Fruit fly (Drosophila melanogaster) whole organism, embryonic: ENCODE measurements around the gene da.

Experiments
- CG10147 ChIP-seq: fragments of 200-800 bp; sonication (Bioruptor generic); optimal IDR thresholded peaks from 2 replicates; lab custom pipeline; 2019; ENCODE audit warnings: missing biosample characterization, mild to moderate bottlenecking, missing genetic modification characterization, moderate library complexity
- CG10462 ChIP-seq: fragments of 200-800 bp; sonication (Bioruptor generic); optimal IDR thresholded peaks from 2 replicates; lab custom pipeline; 2016; ENCODE audit warnings: missing biosample characterization, missing genetic modification characterization
- CG10979 ChIP-seq: fragments of 200-800 bp; sonication (Bioruptor generic); optimal IDR thresholded peaks from 2 replicates; lab custom pipeline; 2018; ENCODE audit warnings: missing biosample characterization, mild to moderate bottlenecking, missing genetic modification characterization, moderate library complexity
- CG14050 ChIP-seq: fragments of 200-800 bp; sonication (Bioruptor generic); IDR thresholded peaks from 3 replicates; pipeline ENCODE4 v1.3.6; 2022; ENCODE audit warnings: missing biosample characterization, missing genetic modification characterization
- CG14710 ChIP-seq: fragments of 200-800 bp; sonication (Bioruptor generic); optimal IDR thresholded peaks from 3 replicates; lab custom pipeline; 2019; ENCODE audit warnings: missing biosample characterization, mild to moderate bottlenecking, missing genetic modification characterization, moderate library complexity
- CG1529 ChIP-seq: fragments of 200-800 bp; sonication (Bioruptor generic); optimal IDR thresholded peaks from 3 replicates; lab custom pipeline; 2018; ENCODE audit warnings: missing biosample characterization, missing genetic modification characterization
- CG1832 ChIP-seq: fragments of 200-800 bp; sonication (Bioruptor generic); optimal IDR thresholded peaks from 2 replicates; lab custom pipeline; 2017; ENCODE audit warnings: missing biosample characterization, mild to moderate bottlenecking, missing genetic modification characterization, inconsistent platforms
- CG32767 ChIP-seq: fragments of 200-800 bp; sonication (Bioruptor generic); IDR thresholded peaks from 2 replicates; pipeline ENCODE4 v1.3.6; 2022; ENCODE audit warnings: missing biosample characterization, missing genetic modification characterization
- CG42726 ChIP-seq: fragments of 200-800 bp; sonication (Bioruptor generic); IDR thresholded peaks from 2 replicates; pipeline ENCODE4 v1.3.6; 2022; ENCODE audit warnings: missing biosample characterization, missing genetic modification characterization; ENCODE audit not compliant: partially characterized antibody
- CG4730 ChIP-seq: fragments of 200-800 bp; sonication (Bioruptor generic); IDR thresholded peaks from 2 replicates; pipeline ENCODE4 v1.3.6; 2022; ENCODE audit warnings: missing biosample characterization, missing genetic modification characterization
- CG6813 ChIP-seq: fragments of 200-800 bp; sonication (Bioruptor generic); optimal IDR thresholded peaks from 2 replicates; lab custom pipeline; 2017; ENCODE audit warnings: missing biosample characterization, missing genetic modification characterization, mild to moderate bottlenecking, moderate library complexity, missing genetic modification reagents
- CG7963 ChIP-seq: fragments of 200-800 bp; sonication (Bioruptor generic); IDR thresholded peaks from 3 replicates; pipeline ENCODE4 v1.3.6; 2022; ENCODE audit warnings: missing biosample characterization, missing genetic modification characterization; ENCODE audit not compliant: partially characterized antibody
- CG8924 ChIP-seq: fragments of 200-800 bp; optimal IDR thresholded peaks from 3 replicates; lab custom pipeline; 2019; ENCODE audit warnings: missing biosample characterization, mild to moderate bottlenecking, missing genetic modification characterization, moderate library complexity
- CoRest ChIP-seq: fragments of 200-800 bp; sonication (Bioruptor generic); optimal IDR thresholded peaks from 3 replicates; lab custom pipeline; 2018; ENCODE audit warnings: missing biosample characterization, mild to moderate bottlenecking, missing genetic modification characterization, moderate library complexity
- Dp ChIP-seq: fragments of 200-800 bp; sonication (Bioruptor generic); optimal IDR thresholded peaks from 2 replicates; lab custom pipeline; 2018; ENCODE audit warnings: missing biosample characterization, mild to moderate bottlenecking, missing genetic modification characterization, moderate library complexity
- H15 ChIP-seq: fragments of 200-800 bp; sonication (Bioruptor generic); IDR thresholded peaks from 3 replicates; pipeline ENCODE4 v1.3.6; 2022; ENCODE audit warnings: missing biosample characterization, missing genetic modification characterization
- MESR4 ChIP-seq: fragments of 200-800 bp; sonication (Bioruptor generic); optimal IDR thresholded peaks from 2 replicates; lab custom pipeline; 2018; ENCODE audit warnings: missing biosample characterization, mild to moderate bottlenecking, missing genetic modification characterization, moderate library complexity
- Mes4 ChIP-seq: fragments of 200-800 bp; sonication (Bioruptor generic); optimal IDR thresholded peaks from 2 replicates; lab custom pipeline; 2016; ENCODE audit warnings: missing biosample characterization, missing genetic modification characterization
- Oli ChIP-seq: fragments of 200-800 bp; sonication (Bioruptor generic); optimal IDR thresholded peaks from 2 replicates; lab custom pipeline; 2018; ENCODE audit warnings: missing biosample characterization, mild to moderate bottlenecking, missing genetic modification characterization, moderate library complexity
- Opbp ChIP-seq: fragments of 200-800 bp; sonication (Bioruptor generic); IDR thresholded peaks from 3 replicates; pipeline ENCODE4 v1.3.6; 2022; ENCODE audit warnings: missing biosample characterization, missing genetic modification characterization; ENCODE audit not compliant: partially characterized antibody
- Pdp1 ChIP-seq, 2 experiments: fragments of 200-800 bp; sonication (Bioruptor generic); optimal IDR thresholded peaks; 3 replicates each; lab custom pipeline; 2016; ENCODE audit warnings: missing biosample characterization in 2 of 2, missing genetic modification characterization in 2 of 2, mild to moderate bottlenecking in 1 of 2, moderate library complexity in 1 of 2
- Xbp1 ChIP-seq: fragments of 200-800 bp; sonication (Bioruptor generic); optimal IDR thresholded peaks from 3 replicates; lab custom pipeline; 2016; ENCODE audit warnings: missing biosample characterization, mild to moderate bottlenecking, missing genetic modification characterization
- ash1 ChIP-seq: fragments of 200-800 bp; sonication (Bioruptor generic); optimal IDR thresholded peaks from 2 replicates; lab custom pipeline; 2018; ENCODE audit warnings: missing biosample characterization, mild to moderate bottlenecking, missing genetic modification characterization
- ato ChIP-seq: fragments of 200-800 bp; sonication (Bioruptor generic); IDR thresholded peaks from 2 replicates; pipeline ENCODE4 v1.3.6; 2022; ENCODE audit warnings: missing biosample characterization, missing genetic modification characterization; ENCODE audit not compliant: partially characterized antibody
- bbx ChIP-seq: fragments of 200-800 bp; sonication (Bioruptor generic); IDR thresholded peaks from 2 replicates; pipeline ENCODE4 v1.3.6; 2022; ENCODE audit warnings: missing biosample characterization, missing genetic modification characterization; ENCODE audit not compliant: partially characterized antibody
- bsh ChIP-seq, 2 experiments: fragments of 200-800 bp; sonication (Bioruptor generic); optimal IDR thresholded peaks; 2 replicates each; lab custom pipeline; 2017 to 2018; ENCODE audit warnings: mild to moderate bottlenecking in 2 of 2, missing biosample characterization in 2 of 2, missing genetic modification characterization in 2 of 2, moderate library complexity in 1 of 2
- cad ChIP-seq: fragments of >200 bp; optimal IDR thresholded peaks from 2 replicates; lab custom pipeline; 2017; ENCODE audit warnings: missing biosample characterization, missing genetic modification characterization
- caup ChIP-seq: fragments of 200-800 bp; sonication (Bioruptor generic); optimal IDR thresholded peaks from 3 replicates; lab custom pipeline; 2017; ENCODE audit warnings: missing biosample characterization, mild to moderate bottlenecking, missing genetic modification characterization, moderate library complexity; ENCODE audit not compliant: severe bottlenecking
- dan ChIP-seq: fragments of 200-800 bp; sonication (Bioruptor generic); IDR thresholded peaks from 2 replicates; pipeline ENCODE4 v1.3.6; 2022; ENCODE audit warnings: missing biosample characterization, missing genetic modification characterization
- dm ChIP-seq: fragments of 200-800 bp; sonication (Bioruptor generic); optimal IDR thresholded peaks from 3 replicates; lab custom pipeline; 2016; ENCODE audit warnings: missing biosample characterization, missing genetic modification characterization
- exex ChIP-seq: fragments of 200-800 bp; sonication (Bioruptor generic); optimal IDR thresholded peaks from 4 replicates; lab custom pipeline; 2018; ENCODE audit warnings: missing biosample characterization, mild to moderate bottlenecking, missing genetic modification characterization, moderate library complexity
- gsb ChIP-seq: fragments of 200-800 bp; sonication (Bioruptor generic); IDR thresholded peaks from 2 replicates; pipeline ENCODE4 v1.3.6; 2022; ENCODE audit warnings: missing biosample characterization, missing genetic modification characterization
- hb ChIP-seq: fragments of 200-800 bp; sonication (Bioruptor generic); IDR thresholded peaks from 3 replicates; pipeline ENCODE4 v1.3.6; 2022; ENCODE audit warnings: missing biosample characterization, missing genetic modification characterization; ENCODE audit not compliant: partially characterized antibody
- her ChIP-seq: fragments of 200-800 bp; sonication (Bioruptor generic); optimal IDR thresholded peaks from 2 replicates; lab custom pipeline; 2016; ENCODE audit warnings: missing biosample characterization, missing genetic modification characterization
- kah ChIP-seq: fragments of 200-800 bp; sonication (Bioruptor generic); optimal IDR thresholded peaks from 2 replicates; lab custom pipeline; 2018; ENCODE audit warnings: missing biosample characterization, mild to moderate bottlenecking, missing genetic modification characterization
- lab ChIP-seq: fragments of 200-800 bp; sonication (Bioruptor generic); optimal IDR thresholded peaks from 3 replicates; lab custom pipeline; 2017; ENCODE audit warnings: missing biosample characterization, missing genetic modification characterization, mild to moderate bottlenecking, moderate library complexity, missing genetic modification reagents
- lbe ChIP-seq: fragments of 200-800 bp; sonication (Bioruptor generic); optimal IDR thresholded peaks from 2 replicates; lab custom pipeline; 2016; ENCODE audit warnings: missing biosample characterization, mild to moderate bottlenecking, missing genetic modification characterization
- lilli ChIP-seq: fragments of 200-800 bp; sonication (Bioruptor generic); optimal IDR thresholded peaks from 3 replicates; lab custom pipeline; 2016; ENCODE audit warnings: missing biosample characterization, missing genetic modification characterization
- mld ChIP-seq: fragments of 200-800 bp; sonication (Bioruptor generic); IDR thresholded peaks from 3 replicates; pipeline ENCODE4 v1.3.6; 2022; ENCODE audit warnings: missing biosample characterization, missing genetic modification characterization; ENCODE audit not compliant: partially characterized antibody
- nmo ChIP-seq: fragments of 200-800 bp; sonication (Bioruptor generic); optimal IDR thresholded peaks from 2 replicates; lab custom pipeline; 2018; ENCODE audit warnings: missing biosample characterization, mild to moderate bottlenecking, missing genetic modification characterization, moderate library complexity
- odd ChIP-seq: fragments of 200-800 bp; sonication (Bioruptor generic); optimal IDR thresholded peaks from 2 replicates; lab custom pipeline; 2017; ENCODE audit warnings: missing biosample characterization, mild to moderate bottlenecking, missing genetic modification characterization
- pan ChIP-seq, 4 experiments: fragments of >200 bp in 3 of 4; fragments of 200-800 bp in 1 of 4; sonication (Bioruptor generic) in 1 of 4; optimal IDR thresholded peaks in 3 of 4; IDR thresholded peaks in 1 of 4; 2 replicates each; pipeline versions ENCODE4 v1.3.6 to Lab custom; 2017 to 2022; ENCODE audit warnings: missing biosample characterization in 2 of 4, missing genetic modification characterization in 2 of 4, mixed read lengths in 1 of 4
- peb ChIP-seq: fragments of 200-800 bp; sonication (Bioruptor generic); IDR thresholded peaks from 2 replicates; pipeline ENCODE4 v1.3.6; 2022; ENCODE audit warnings: missing biosample characterization, missing genetic modification characterization
- salm ChIP-seq: fragments of 200-800 bp; sonication (Bioruptor generic); optimal IDR thresholded peaks from 2 replicates; lab custom pipeline; 2018; ENCODE audit warnings: missing biosample characterization, mild to moderate bottlenecking, missing genetic modification characterization
- scrt ChIP-seq: fragments of 200-800 bp; sonication (Bioruptor generic); optimal IDR thresholded peaks from 2 replicates; lab custom pipeline; 2018; ENCODE audit warnings: missing biosample characterization, mild to moderate bottlenecking, missing genetic modification characterization, moderate library complexity
- sisA ChIP-seq: fragments of 200-800 bp; sonication (Bioruptor generic); IDR thresholded peaks from 2 replicates; pipeline ENCODE4 v1.3.6; 2022; ENCODE audit warnings: missing biosample characterization, missing genetic modification characterization
- slbo ChIP-seq: fragments of 200-800 bp; sonication (Bioruptor generic); IDR thresholded peaks from 2 replicates; pipeline ENCODE4 v1.3.6; 2022; ENCODE audit warnings: missing biosample characterization, missing genetic modification characterization
- sna ChIP-seq: fragments of 200-800 bp; sonication (Bioruptor generic); IDR thresholded peaks from 2 replicates; pipeline ENCODE4 v1.3.6; 2022; ENCODE audit warnings: missing biosample characterization, missing genetic modification characterization; ENCODE audit not compliant: partially characterized antibody
- stwl ChIP-seq: fragments of 200-800 bp; sonication (Bioruptor generic); optimal IDR thresholded peaks from 3 replicates; lab custom pipeline; 2018; ENCODE audit warnings: missing biosample characterization, mild to moderate bottlenecking, missing genetic modification characterization, moderate library complexity

Gene da

DNA sequence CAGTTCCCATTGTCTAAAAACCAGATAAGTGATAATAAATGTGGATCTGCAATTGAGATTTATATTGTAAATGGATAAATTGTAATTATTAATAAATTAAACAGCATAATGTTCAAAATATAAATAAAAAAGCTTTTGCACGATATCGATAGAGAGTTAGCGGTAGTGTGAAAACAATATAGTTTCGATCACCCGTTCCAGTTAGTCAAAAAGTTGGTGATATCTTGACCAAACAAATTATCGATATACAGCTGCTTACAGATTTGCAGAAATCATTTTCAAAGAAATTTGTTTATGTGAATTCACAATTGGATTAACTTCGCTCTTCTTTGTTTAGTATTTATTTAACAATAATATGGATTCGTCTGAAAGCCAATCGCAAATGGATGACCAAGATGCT lies 51.3 kb downstream of the da start, which contains the start of gene Nse4 (continued):
- TF ChIP-seq caup (GFP tag; lab: Kevin White, UChicago) (no peak), CG7963 (GFP tag; lab: Robert Waterston, UW) (peak; percentile 90), scrt (no peak), CG6813 (GFP tag; lab: Kevin White, UChicago) (no peak), her (no peak), salm (tag; lab: Kevin White, UChicago) (no peak), CG42726 (no peak), CG8924 (tag; lab: Kevin White, UChicago) (no peak), MESR4 (peak; percentile 16), Mes4 (GFP tag; lab: Kevin White, UChicago) (no peak), CG10147 (GFP tag; lab: Kevin White, UChicago) (no peak), CG10979 (tag; lab: Kevin White, UChicago) (no peak), cad (GFP tag; lab: Kevin White, UChicago) (no peak), bsh (GFP tag; optimal IDR thresholded peaks at IDR 0.05; lab: Kevin White, UChicago) (no peak), bbx (GFP tag; lab: Robert Waterston, UW) (peak; percentile 89), Opbp (peak; percentile 77; the same call in 2 of the 3 replicates), sna (GFP tag; lab: Robert Waterston, UW) (peak; percentile 83), CoRest (tag; lab: Kevin White, UChicago) (peak; percentile 5), CG1529 (GFP tag; lab: Kevin White, UChicago) (no peak), CG4730 (GFP tag; lab: Robert Waterston, UW) (no peak), ash1 (GFP tag; lab: Kevin White, UChicago) (no peak), exex (tag; lab: Kevin White, UChicago) (no peak), slbo (no peak), dm (GFP tag; lab: Kevin White, UChicago) (no peak), H15 (GFP tag; lab: Robert Waterston, UW) (no peak), peb (GFP tag; lab: Robert Waterston, UW) (no peak), CG10462 (GFP tag; lab: Kevin White, UChicago) (no peak), dan (GFP tag; lab: Robert Waterston, UW) (no peak), lab (GFP tag; lab: Kevin White, UChicago) (no peak), pan (optimal IDR thresholded peaks at IDR 0.05; lab: Kevin White, UChicago) (no peak), pan (GFP tag; optimal IDR thresholded peaks at IDR 0.05 in 1 of 2, IDR thresholded peaks at IDR 0.05 in 1 of 2) (no peak), CG1832 (GFP tag; lab: Kevin White, UChicago) (no peak), nmo (peak; percentile 15), kah (GFP tag; lab: Kevin White, UChicago) (no peak), lbe (no peak), ato (GFP tag; lab: Robert Waterston, UW) (peak; percentile 95), Oli (no peak), sisA (GFP tag; lab: Robert Waterston, UW) (no peak), lilli (GFP tag; lab: Kevin White, UChicago) (no peak), gsb (no peak), odd (no peak), stwl (peak; percentile 79), mld (GFP tag; lab: Robert Waterston, UW) (peak; percentile 80; the same call in 2 of the 3 replicates), Xbp1 (GFP tag; lab: Kevin White, UChicago) (no peak), Dp (GFP tag; lab: Kevin White, UChicago) (peak; percentile 75), CG32767 (GFP tag; lab: Robert Waterston, UW) (no peak), hb (GFP tag; lab: Robert Waterston, UW) (peak; percentile 79; the same call in 2 of the 3 replicates), CG14710 (tag; lab: Kevin White, UChicago) (peak; percentile 34), Pdp1 (GFP tag; optimal IDR thresholded peaks at IDR 0.05; lab: Kevin White, UChicago) (no peak), CG14050 (no peak)
